Worm (Caenorhabditis elegans) whole organism, L4 larva: Measurements from ENCODE around the gene srh-297.

Source experiments
- ceh-82 ChIP-seq: sonication (generic microtip); optimal IDR thresholded peaks from 2 replicates; lab custom pipeline; 2017; ENCODE audit warnings: missing biosample characterization, missing genetic modification characterization
- nhr-28 ChIP-seq: fragments of 150-350 bp; optimal IDR thresholded peaks from 2 replicates; lab custom pipeline; 2014; ENCODE audit warnings: missing biosample characterization, missing genetic modification characterization

DNA sequence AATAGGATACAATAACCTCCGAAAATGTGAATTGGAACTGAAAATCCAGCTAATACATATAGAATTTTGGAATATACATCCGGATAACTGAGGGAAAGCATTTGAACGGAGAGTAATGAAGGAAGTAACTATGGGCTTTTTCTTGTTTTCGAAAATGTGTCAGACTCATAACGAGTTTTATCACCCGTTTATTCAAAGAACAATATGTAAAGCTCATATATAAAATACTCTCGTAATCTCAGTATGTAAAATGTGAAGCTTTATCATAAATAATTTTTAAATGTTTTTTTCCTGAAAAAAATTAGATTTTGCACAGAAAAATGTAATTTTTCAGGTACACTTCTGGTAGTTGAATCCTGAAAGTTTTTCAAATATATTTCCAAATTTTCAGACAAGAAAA is at the start of gene srh-297:
- TF ChIP-seq nhr-28 (no peak), ceh-82 (tag; lab: Kevin White, UChicago) (no peak)
